Fruit fly (Drosophila melanogaster): Measurements from ENCODE around the gene CG14397.

The CG14397 gene

DNA sequence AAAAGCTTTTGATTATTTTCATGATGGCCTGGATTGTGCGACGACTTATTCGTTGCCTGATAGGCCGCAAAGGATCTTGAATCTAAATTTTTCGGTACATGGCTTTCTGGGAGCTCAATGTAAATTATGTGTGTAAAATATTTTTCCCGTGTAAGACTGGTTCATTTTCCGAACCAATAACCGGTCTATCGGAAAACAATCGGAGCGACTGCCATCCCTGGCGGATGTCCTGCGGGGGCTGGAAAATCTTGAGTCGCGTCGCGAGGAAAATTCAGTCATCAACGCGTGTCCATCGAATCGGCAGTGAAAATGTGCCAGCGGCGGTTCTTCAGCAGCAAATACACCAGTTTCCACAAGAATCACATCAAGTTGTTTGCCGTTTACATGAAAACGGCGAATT is 13.3 kb downstream of the CG14397 start, which contains the start of the genes CG46307 and Nhe2 (continued):
- no peak for TF ChIP-seq yki (optimal IDR thresholded peaks at IDR 0.05)
- TF ChIP-seq CG6175 (GFP tag; IDR thresholded peaks at IDR 0.05): no peak
- no peak for TF ChIP-seq Bdp1 (GFP tag; optimal IDR thresholded peaks at IDR 0.05)
- no peak for TF ChIP-seq CG3281 (GFP tag; optimal IDR thresholded peaks at IDR 0.05)
- no peak for TF ChIP-seq H15 (GFP tag; IDR thresholded peaks at IDR 0.05)
- TF ChIP-seq CG16779 (GFP tag; IDR thresholded peaks at IDR 0.05): no peak
- TF ChIP-seq CG4404 (GFP tag; IDR thresholded peaks at IDR 0.05): no peak
- no peak for TF ChIP-seq CG11723 (GFP tag; optimal IDR thresholded peaks at IDR 0.05)
- no peak for TF ChIP-seq MBD-R2 (GFP tag; IDR thresholded peaks at IDR 0.05)
- TF ChIP-seq Sox102F (GFP tag; optimal IDR thresholded peaks at IDR 0.05): no peak
- no peak for TF ChIP-seq chinmo (GFP tag; IDR thresholded peaks at IDR 0.05; ENCODE audit: partially characterized antibody)
- TF ChIP-seq gfzf (GFP tag; optimal IDR thresholded peaks at IDR 0.05): peak; percentile 36
- no peak for TF ChIP-seq CG7271 (tag; optimal IDR thresholded peaks at IDR 0.05)
- TF ChIP-seq Doc2 (GFP tag; IDR thresholded peaks at IDR 0.05): no peak
- no peak for TF ChIP-seq CG2875 (GFP tag; optimal IDR thresholded peaks at IDR 0.05)
- peak; percentile 5 for TF ChIP-seq nerfin-1 (tag; optimal IDR thresholded peaks at IDR 0.05)
- TF ChIP-seq gem (tag; optimal IDR thresholded peaks at IDR 0.05): no peak
- no peak for TF ChIP-seq jigr1 (GFP tag; IDR thresholded peaks at IDR 0.05)
- 0 out of 2 replicates have a peak, but pooled peaks have one; percentile 21 for TF ChIP-seq tna (GFP tag; IDR thresholded peaks at IDR 0.05; ENCODE audit: partially characterized antibody)
- TF ChIP-seq CG1792 (GFP tag; optimal IDR thresholded peaks at IDR 0.05): no peak
- no peak for TF ChIP-seq run (tag; optimal IDR thresholded peaks at IDR 0.05)
- no peak for TF ChIP-seq zen (tag; optimal IDR thresholded peaks at IDR 0.05)
- TF ChIP-seq Gsc (GFP tag; IDR thresholded peaks at IDR 0.05): no peak
- no peak for TF ChIP-seq CG17912 (GFP tag; optimal IDR thresholded peaks at IDR 0.05)
- no peak for TF ChIP-seq Oaz (GFP tag; IDR thresholded peaks at IDR 0.05)
- no peak for TF ChIP-seq CG13894 (tag; optimal IDR thresholded peaks at IDR 0.05)
- TF ChIP-seq cato (GFP tag; optimal IDR thresholded peaks at IDR 0.05; ENCODE audit: borderline replicate concordance): no peak
- TF ChIP-seq pan (optimal IDR thresholded peaks at IDR 0.05): no peak
- peak in 1 of 2 experiments; percentile 15 for TF ChIP-seq pan (GFP tag; optimal IDR thresholded peaks at IDR 0.05 in 1 of 2, IDR thresholded peaks at IDR 0.05 in 1 of 2)
- no peak for TF ChIP-seq CG12104 (GFP tag; optimal IDR thresholded peaks at IDR 0.05)
- no peak for TF ChIP-seq CTCF (GFP tag; optimal IDR thresholded peaks at IDR 0.05)
- no peak for TF ChIP-seq pita (GFP tag; optimal IDR thresholded peaks at IDR 0.05)
- no peak for TF ChIP-seq CG10959 (GFP tag; IDR thresholded peaks at IDR 0.05)
- no peak for TF ChIP-seq slou (GFP tag; optimal IDR thresholded peaks at IDR 0.05)
- TF ChIP-seq CG34376 (GFP tag; optimal IDR thresholded peaks at IDR 0.05): no peak
- TF ChIP-seq CG2712 (tag; optimal IDR thresholded peaks at IDR 0.05): peak; percentile 15
- TF ChIP-seq CG5953 (GFP tag; IDR thresholded peaks at IDR 0.05): no peak
- no peak for TF ChIP-seq CG8089 (GFP tag; optimal IDR thresholded peaks at IDR 0.05)
- TF ChIP-seq Mes4 (GFP tag; optimal IDR thresholded peaks at IDR 0.05): no peak
- TF ChIP-seq Hr78 (GFP tag; optimal IDR thresholded peaks at IDR 0.05): no peak
- TF ChIP-seq CG18262 (tag; optimal IDR thresholded peaks at IDR 0.05): peak; percentile 0
- no peak for TF ChIP-seq aop (GFP tag; IDR thresholded peaks at IDR 0.05)
- TF ChIP-seq CG17186 (GFP tag; optimal IDR thresholded peaks at IDR 0.05): no peak
- TF ChIP-seq CG7745 (tag; optimal IDR thresholded peaks at IDR 0.05): no peak
- TF ChIP-seq CG1024 (GFP tag; IDR thresholded peaks at IDR 0.05): no peak
- no peak for TF ChIP-seq dan (GFP tag; IDR thresholded peaks at IDR 0.05)
- no peak for TF ChIP-seq Poxn (GFP tag; IDR thresholded peaks at IDR 0.05)
- TF ChIP-seq kay (GFP tag; optimal IDR thresholded peaks at IDR 0.05): no peak
- no peak for TF ChIP-seq NK7.1 (GFP tag; optimal IDR thresholded peaks at IDR 0.05)
- no peak for TF ChIP-seq C15 (GFP tag; IDR thresholded peaks at IDR 0.05)
- TF ChIP-seq CG18619 (GFP tag; optimal IDR thresholded peaks at IDR 0.05): no peak
- TF ChIP-seq CG11398 (GFP tag; optimal IDR thresholded peaks at IDR 0.05): no peak
- TF ChIP-seq tin (GFP tag; optimal IDR thresholded peaks at IDR 0.05): no peak

All from whole organism, embryonic.